Fruit fly (Drosophila melanogaster) whole organism, wandering third instar larva: ENCODE data around the gene CG32199.

Experiments
- Abd-B ChIP-seq: fragments of >200 bp; optimal IDR thresholded peaks from 2 replicates; lab custom pipeline; 2017; ENCODE audit warnings: missing biosample characterization, missing genetic modification characterization
- CG32264 ChIP-seq: fragments of 200-800 bp; sonication (Bioruptor generic); optimal IDR thresholded peaks from 2 replicates; lab custom pipeline; 2016; ENCODE audit warnings: missing biosample characterization, missing genetic modification characterization
- CG9705 ChIP-seq: fragments of 200-800 bp; sonication (Bioruptor generic); optimal IDR thresholded peaks from 2 replicates; lab custom pipeline; 2018; ENCODE audit warnings: missing biosample characterization, mild to moderate bottlenecking, missing genetic modification characterization
- CrebA ChIP-seq: fragments of 200-800 bp; sonication (Bioruptor generic); optimal IDR thresholded peaks from 2 replicates; lab custom pipeline; 2016; ENCODE audit warnings: missing biosample characterization, mild to moderate bottlenecking, missing genetic modification characterization, borderline replicate concordance
- Dif ChIP-seq: fragments of 200-275, 200-300 bp; sonication (Bioruptor generic); optimal IDR thresholded peaks from 2 replicates; lab custom pipeline; 2018; ENCODE audit warnings: missing biosample characterization, missing genetic modification characterization; ENCODE audit not compliant: partially characterized antibody
- GATAd ChIP-seq: sonication (Bioruptor generic); optimal IDR thresholded peaks from 2 replicates; lab custom pipeline; 2016; ENCODE audit warnings: missing biosample characterization, missing genetic modification characterization
- HLH106 ChIP-seq: fragments of 200-800 bp; optimal IDR thresholded peaks from 3 replicates; lab custom pipeline; 2019; ENCODE audit warnings: missing biosample characterization, mild to moderate bottlenecking, missing genetic modification characterization, moderate library complexity
- Hnf4 ChIP-seq: fragments of 200-800 bp; sonication (Bioruptor generic); optimal IDR thresholded peaks from 2 replicates; lab custom pipeline; 2016; ENCODE audit warnings: missing biosample characterization, mild to moderate bottlenecking, missing genetic modification characterization
- Hr78 ChIP-seq: fragments of >200 bp; optimal IDR thresholded peaks from 2 replicates; lab custom pipeline; 2017; ENCODE audit warnings: missing biosample characterization, missing genetic modification characterization
- Hr83 ChIP-seq: fragments of 200-300 bp; sonication (Bioruptor generic); optimal IDR thresholded peaks from 2 replicates; lab custom pipeline; 2016; ENCODE audit warnings: missing biosample characterization, mild to moderate bottlenecking, missing genetic modification characterization, moderate library complexity; ENCODE audit not compliant: poor library complexity, severe bottlenecking
- Jra ChIP-seq: sonication (Bioruptor generic); optimal IDR thresholded peaks from 2 replicates; lab custom pipeline; 2016; ENCODE audit warnings: missing biosample characterization, missing genetic modification characterization
- Mio ChIP-seq: sonication (Bioruptor generic); optimal IDR thresholded peaks from 2 replicates; lab custom pipeline; 2016; ENCODE audit warnings: missing biosample characterization, missing genetic modification characterization
- N ChIP-seq: fragments of >200 bp; optimal IDR thresholded peaks from 2 replicates; lab custom pipeline; 2018; ENCODE audit warnings: missing biosample characterization, missing external identifiers, missing genetic modification characterization
- Rel ChIP-seq, 2 experiments: fragments of 200-800 bp; sonication (Bioruptor generic) in 1 of 2; optimal IDR thresholded peaks; 2 replicates in 1 of 2; 3 replicates in 1 of 2; lab custom pipeline; 2016 to 2019; ENCODE audit warnings: mild to moderate bottlenecking in 2 of 2, missing biosample characterization in 2 of 2, missing genetic modification characterization in 2 of 2, moderate library complexity in 1 of 2
- Sp1 ChIP-seq: fragments of 200-800 bp; sonication (Bioruptor generic); optimal IDR thresholded peaks from 3 replicates; lab custom pipeline; 2019; ENCODE audit warnings: missing biosample characterization, mild to moderate bottlenecking, missing genetic modification characterization, moderate library complexity
- br ChIP-seq: fragments of 200-800 bp; sonication (Bioruptor generic); optimal IDR thresholded peaks from 2 replicates; lab custom pipeline; 2016; ENCODE audit warnings: missing biosample characterization, missing genetic modification characterization
- brk ChIP-seq: fragments of 200-800 bp; sonication (Bioruptor generic); optimal IDR thresholded peaks from 2 replicates; lab custom pipeline; 2016; ENCODE audit warnings: missing biosample characterization, mild to moderate bottlenecking, missing genetic modification characterization
- dmrt93B ChIP-seq: fragments of 200-800 bp; sonication (Bioruptor generic); optimal IDR thresholded peaks from 2 replicates; lab custom pipeline; 2018; ENCODE audit warnings: missing biosample characterization, mild to moderate bottlenecking, missing genetic modification characterization
- dsf ChIP-seq: sonication (Bioruptor generic); optimal IDR thresholded peaks from 2 replicates; lab custom pipeline; 2016; ENCODE audit warnings: missing biosample characterization, missing genetic modification characterization, borderline replicate concordance
- ey ChIP-seq: fragments of 200-800 bp; sonication (Bioruptor generic); optimal IDR thresholded peaks from 2 replicates; lab custom pipeline; 2016; ENCODE audit warnings: missing biosample characterization, missing genetic modification characterization
- foxo ChIP-seq, 2 experiments: fragments of 200-800 bp; sonication (Bioruptor generic); optimal IDR thresholded peaks; 2 replicates in 1 of 2; 3 replicates in 1 of 2; lab custom pipeline; 2016 to 2017; ENCODE audit warnings: missing biosample characterization in 2 of 2, missing genetic modification characterization in 2 of 2
- fru ChIP-seq: fragments of 200-800 bp; sonication (Bioruptor generic); optimal IDR thresholded peaks from 3 replicates; lab custom pipeline; 2016; ENCODE audit warnings: missing biosample characterization, mild to moderate bottlenecking, missing genetic modification characterization
- jim ChIP-seq: fragments of 175-275, 200-325 bp; sonication (Bioruptor generic); optimal IDR thresholded peaks from 2 replicates; lab custom pipeline; 2016; ENCODE audit warnings: missing biosample characterization, mild to moderate bottlenecking, missing genetic modification characterization
- lola ChIP-seq: fragments of >200 bp; optimal IDR thresholded peaks from 2 replicates; lab custom pipeline; 2017; ENCODE audit warnings: missing biosample characterization, missing genetic modification characterization
- pan ChIP-seq: fragments of >200 bp; optimal IDR thresholded peaks from 2 replicates; lab custom pipeline; 2017
- psq ChIP-seq: fragments of 200-800 bp; sonication (Bioruptor generic); optimal IDR thresholded peaks from 3 replicates; lab custom pipeline; 2017; ENCODE audit warnings: missing biosample characterization, mild to moderate bottlenecking, missing genetic modification characterization, moderate library complexity
- rgr ChIP-seq: fragments of 200-800 bp; sonication (Bioruptor generic); optimal IDR thresholded peaks from 3 replicates; lab custom pipeline; 2016; ENCODE audit warnings: missing biosample characterization, mild to moderate bottlenecking, missing genetic modification characterization
- sage ChIP-seq: fragments of 200-800 bp; sonication (Bioruptor generic); optimal IDR thresholded peaks from 2 replicates; lab custom pipeline; 2016; ENCODE audit warnings: missing biosample characterization, mild to moderate bottlenecking, missing genetic modification characterization
- sv ChIP-seq: fragments of 200-800 bp; sonication (Bioruptor generic); optimal IDR thresholded peaks from 3 replicates; lab custom pipeline; 2016; ENCODE audit warnings: missing biosample characterization, missing genetic modification characterization
- tai ChIP-seq: sonication (Bioruptor generic); optimal IDR thresholded peaks from 2 replicates; lab custom pipeline; 2016; ENCODE audit warnings: missing biosample characterization, missing genetic modification characterization
- usp ChIP-seq: fragments of >200 bp; optimal IDR thresholded peaks from 2 replicates; lab custom pipeline; 2017; ENCODE audit warnings: missing biosample characterization, missing genetic modification characterization
- woc ChIP-seq: sonication (Bioruptor generic); optimal IDR thresholded peaks from 2 replicates; lab custom pipeline; 2016; ENCODE audit warnings: missing biosample characterization, mild to moderate bottlenecking, missing genetic modification characterization

The CG32199 gene

dm6 chr3L:18611600-18611999 lies at the start of gene CG32199:
CG32199 (plus strand) TSS chr3L:18611900.
- no peak for TF ChIP-seq Hr78 (GFP tag; lab: Kevin White, UChicago)
- no peak for TF ChIP-seq Sp1
- TF ChIP-seq fru (GFP tag; lab: Kevin White, UChicago): no peak

dm6 chr3L:18588387-18588786 lies 23.3 kb upstream of the CG32199 start, which contains the start of gene CG7271:
CG7271 (plus strand) TSS chr3L:18588759.
- TF ChIP-seq woc (no peak), dmrt93B (GFP tag; lab: Kevin White, UChicago) (no peak), brk (GFP tag; lab: Kevin White, UChicago) (no peak), pan (lab: Kevin White, UChicago) (no peak), CG9705 (GFP tag; lab: Kevin White, UChicago) (no peak), dsf (GFP tag; lab: Kevin White, UChicago) (no peak)

dm6 chr3L:18593671-18594070 lies 18.0 kb upstream of the CG32199 start, which contains the start of gene term:
term (minus strand) TSS chr3L:18593771.
- TF ChIP-seq CrebA (GFP tag; lab: Kevin White, UChicago) (no peak), sage (GFP tag; lab: Kevin White, UChicago) (no peak), N (GFP tag; lab: Kevin White, UChicago) (no peak), Hnf4 (GFP tag; lab: Kevin White, UChicago) (no peak), Dif (GFP tag; lab: Kevin White, UChicago) (no peak), dmrt93B (GFP tag; lab: Kevin White, UChicago) (no peak), Rel (GFP tag; optimal IDR thresholded peaks at IDR 0.05; lab: Kevin White, UChicago) (no peak), Rel (tag; optimal IDR thresholded peaks at IDR 0.05; lab: Kevin White, UChicago) (no peak), rgr (GFP tag; lab: Kevin White, UChicago) (no peak), HLH106 (tag; lab: Kevin White, UChicago) (no peak), GATAd (GFP tag; lab: Kevin White, UChicago) (no peak), Mio (GFP tag; lab: Kevin White, UChicago) (no peak), ey (GFP tag; lab: Kevin White, UChicago) (no peak), usp (GFP tag; lab: Kevin White, UChicago) (no peak), dsf (GFP tag; lab: Kevin White, UChicago) (no peak), lola (GFP tag; lab: Kevin White, UChicago) (no peak), woc (no peak)

dm6 chr3L:18603125-18603524 lies 8.6 kb upstream of the CG32199 start, which contains the start of gene CG18234:
CG18234 (plus strand) TSS chr3L:18603425.
- TF ChIP-seq sv: no peak
- no peak for TF ChIP-seq Hr83
- TF ChIP-seq pan (lab: Kevin White, UChicago): no peak
- TF ChIP-seq CG32264: no peak
- TF ChIP-seq CG9705 (GFP tag; lab: Kevin White, UChicago): no peak
- no peak for TF ChIP-seq Hr78 (GFP tag; lab: Kevin White, UChicago)
- no peak for TF ChIP-seq ey (GFP tag; lab: Kevin White, UChicago)
- TF ChIP-seq tai (GFP tag; lab: Kevin White, UChicago): no peak
- no peak for TF ChIP-seq dsf (GFP tag; lab: Kevin White, UChicago)
- no peak for TF ChIP-seq br (GFP tag; lab: Kevin White, UChicago)
- TF ChIP-seq Hnf4 (GFP tag; lab: Kevin White, UChicago): no peak
- TF ChIP-seq Jra: no peak
- TF ChIP-seq Rel (GFP tag; optimal IDR thresholded peaks at IDR 0.05; lab: Kevin White, UChicago): no peak
- TF ChIP-seq Rel (tag; optimal IDR thresholded peaks at IDR 0.05; lab: Kevin White, UChicago): no peak
- no peak for TF ChIP-seq jim (GFP tag; lab: Kevin White, UChicago)
- TF ChIP-seq Mio (GFP tag; lab: Kevin White, UChicago): no peak
- TF ChIP-seq woc: no peak
- no peak for TF ChIP-seq fru (GFP tag; lab: Kevin White, UChicago)
- TF ChIP-seq Dif (GFP tag; lab: Kevin White, UChicago): no peak
- no peak for TF ChIP-seq lola (GFP tag; lab: Kevin White, UChicago)
- TF ChIP-seq GATAd (GFP tag; lab: Kevin White, UChicago): no peak

- TF ChIP-seq sv (no peak), Dif (GFP tag; lab: Kevin White, UChicago) (no peak), psq (GFP tag; lab: Kevin White, UChicago) (no peak), foxo (GFP tag; optimal IDR thresholded peaks at IDR 0.05; lab: Kevin White, UChicago) (no peak), Abd-B (GFP tag; lab: Kevin White, UChicago) (no peak), rgr (GFP tag; lab: Kevin White, UChicago) (no peak), br (GFP tag; lab: Kevin White, UChicago) (no peak), pan (lab: Kevin White, UChicago) (no peak)
Observed at dm6 chr3L:18605172-18605571, 6.5 kb upstream of the CG32199 start, which contains the start of gene CG18233. CG18233 (plus strand) TSS chr3L:18605472.
